Worm (Caenorhabditis elegans): ENCODE data around the gene ZC250.2.

- TF ChIP-seq ztf-11 (tag; optimal IDR thresholded peaks at IDR 0.05) (no peak), unc-62 (GFP tag; optimal IDR thresholded peaks at IDR 0.05) (no peak), fos-1 (tag; optimal IDR thresholded peaks at IDR 0.05) (no peak), skn-1 (tag; optimal IDR thresholded peaks at IDR 0.05) (no peak), dmd-4 (tag; optimal IDR thresholded peaks at IDR 0.05) (no peak)
Measured at ce11 chrV:5771627-5772026, 20.5 kb upstream of the ZC250.2 start, which contains the start of gene F44E7.3.
